Worm (Caenorhabditis elegans): ENCODE results near the gene C50E3.6.

- TF ChIP-seq ama-1 (optimal IDR thresholded peaks at IDR 0.05), result no peak
- TF ChIP-seq hmbx-1 (tag; optimal IDR thresholded peaks at IDR 0.05), result no peak
- no peak for TF ChIP-seq ceh-13 (GFP tag; optimal IDR thresholded peaks at IDR 0.05)
- no peak for TF ChIP-seq scrt-1 (GFP tag; IDR thresholded peaks at IDR 0.05)
- TF ChIP-seq flt-1 (GFP tag; IDR thresholded peaks at IDR 0.05), result no peak
- TF ChIP-seq tbx-37 (GFP tag; conservative IDR thresholded peaks at IDR 0.05), result no peak
- no peak for TF ChIP-seq hnd-1 (tag; optimal IDR thresholded peaks at IDR 0.05)
- no peak for TF ChIP-seq F13C5.2 (tag; optimal IDR thresholded peaks at IDR 0.05)
- no peak for TF ChIP-seq aly-1 (tag; optimal IDR thresholded peaks at IDR 0.05)
These were observed 11.1 kb upstream of the C50E3.6 start, which contains the start of gene scl-26 for ce11 chrV:7601443-7601842.
